Fruit fly (Drosophila melanogaster) whole organism, pupa: ENCODE results near the gene GstO3.

Experiments
- CG12605 ChIP-seq: fragments of 200-800 bp; sonication (Bioruptor generic); IDR thresholded peaks from 2 replicates; pipeline ENCODE4 v1.3.6; 2022; ENCODE audit warnings: missing biosample characterization, missing genetic modification characterization
- CG15710 ChIP-seq: fragments of 200-800 bp; sonication (Bioruptor generic); optimal IDR thresholded peaks from 2 replicates; lab custom pipeline; 2018; ENCODE audit warnings: missing biosample characterization, mild to moderate bottlenecking, missing genetic modification characterization, moderate library complexity
- CG32121 ChIP-seq: fragments of 200-800 bp; sonication (Bioruptor generic); IDR thresholded peaks from 2 replicates; pipeline ENCODE4 v1.3.6; 2022; ENCODE audit warnings: missing biosample characterization, missing genetic modification characterization
- CG34367 ChIP-seq: fragments of 200-800 bp; sonication (Bioruptor generic); optimal IDR thresholded peaks from 2 replicates; lab custom pipeline; 2018; ENCODE audit warnings: missing biosample characterization, mild to moderate bottlenecking, missing genetic modification characterization
- CG4496 ChIP-seq: fragments of 200-800 bp; sonication (Bioruptor generic); IDR thresholded peaks from 3 replicates; pipeline ENCODE4 v1.3.6; 2022; ENCODE audit warnings: missing biosample characterization, missing genetic modification characterization
- CG8159 ChIP-seq: fragments of 200-800 bp; sonication (Bioruptor generic); optimal IDR thresholded peaks from 3 replicates; lab custom pipeline; 2018; ENCODE audit warnings: missing biosample characterization, mild to moderate bottlenecking, missing genetic modification characterization, moderate library complexity
- CG8301 ChIP-seq: fragments of 200-800 bp; sonication (Bioruptor generic); optimal IDR thresholded peaks from 2 replicates; lab custom pipeline; 2018; ENCODE audit warnings: missing biosample characterization, mild to moderate bottlenecking, missing genetic modification characterization
- CG9948 ChIP-seq: fragments of 200-800 bp; sonication (Bioruptor generic); optimal IDR thresholded peaks from 2 replicates; lab custom pipeline; 2018; ENCODE audit warnings: missing biosample characterization, mild to moderate bottlenecking, missing genetic modification characterization, moderate library complexity
- EcR ChIP-seq: fragments of 200-800 bp; sonication (Bioruptor generic); optimal IDR thresholded peaks from 3 replicates; lab custom pipeline; 2019; ENCODE audit warnings: missing biosample characterization, missing genetic modification characterization, mild to moderate bottlenecking, moderate library complexity, missing genetic modification reagents
- Snoo ChIP-seq: fragments of 200-800 bp; sonication (Bioruptor generic); optimal IDR thresholded peaks from 3 replicates; lab custom pipeline; 2017; ENCODE audit warnings: missing biosample characterization, mild to moderate bottlenecking, missing genetic modification characterization, inconsistent platforms
- fd96Ca ChIP-seq: fragments of 200-800 bp; sonication (Bioruptor generic); IDR thresholded peaks from 3 replicates; pipeline ENCODE4 v1.3.6; 2022; ENCODE audit warnings: missing biosample characterization, missing genetic modification characterization

DNA sequence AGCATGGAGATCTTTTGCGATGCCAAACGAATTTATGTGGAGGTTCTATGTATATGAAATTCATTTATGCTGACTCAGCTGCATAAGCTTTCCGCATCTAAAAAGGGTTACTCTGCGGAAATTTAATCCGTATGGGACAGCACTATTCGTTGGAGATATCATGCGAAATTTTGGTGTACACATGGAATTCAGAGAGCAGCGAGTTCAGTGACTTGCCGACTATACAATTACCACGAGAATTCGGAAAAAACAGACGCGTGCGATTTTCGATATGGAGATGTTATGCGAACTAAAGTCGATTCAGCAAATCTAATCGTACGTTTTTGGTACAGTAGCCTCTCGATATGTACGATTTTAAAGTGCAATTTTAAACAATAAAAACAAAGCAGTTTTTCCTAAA, 9.1 kb downstream of the GstO3 start:
- TF ChIP-seq CG12605 (no peak), CG9948 (tag; lab: Kevin White, UChicago) (no peak), fd96Ca (GFP tag; lab: Robert Waterston, UW) (no peak), CG8159 (no peak), Snoo (no peak), CG8301 (no peak), CG34367 (no peak), CG15710 (tag; lab: Kevin White, UChicago) (no peak), CG32121 (GFP tag; lab: Robert Waterston, UW) (no peak), EcR (GFP tag; lab: Kevin White, UChicago) (no peak), CG4496 (GFP tag; lab: Robert Waterston, UW) (no peak)
